Fruit fly (Drosophila melanogaster): ENCODE results near the gene CG6138.

The CG6138 gene

DNA sequence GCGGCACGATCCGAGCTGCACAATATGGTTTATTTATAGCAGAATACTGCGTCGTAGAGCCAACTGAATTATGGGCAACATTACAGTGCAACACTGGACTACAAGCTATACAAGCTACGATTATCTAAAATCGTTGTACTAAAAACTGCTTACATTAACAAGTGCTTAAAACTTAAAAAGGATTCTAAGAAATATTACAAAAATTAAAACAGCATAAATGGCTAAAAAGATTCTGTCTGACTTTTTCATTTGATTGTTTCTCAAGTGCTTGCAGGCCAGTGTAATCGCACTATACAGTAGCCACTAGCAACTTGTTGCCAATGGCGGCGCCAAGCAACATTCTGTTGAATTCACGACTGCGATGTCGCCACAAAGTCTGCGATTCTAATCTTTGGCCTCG, 49.7 kb downstream of the CG6138 start (continued):
- TF ChIP-seq pb (GFP tag; optimal IDR thresholded peaks at IDR 0.05) (peak; percentile 44), Atf-2 (GFP tag; optimal IDR thresholded peaks at IDR 0.05) (peak; percentile 66), tup (GFP tag; optimal IDR thresholded peaks at IDR 0.05) (peak; percentile 15), vnd (GFP tag; IDR thresholded peaks at IDR 0.05; ENCODE audit: partially characterized antibody) (no peak), fd102C (GFP tag; optimal IDR thresholded peaks at IDR 0.05) (no peak), CG2889 (GFP tag; IDR thresholded peaks at IDR 0.05) (peak; percentile 81), TFAM (GFP tag; optimal IDR thresholded peaks at IDR 0.05) (no peak), zf30C (GFP tag; optimal IDR thresholded peaks at IDR 0.05) (no peak), Hr78 (GFP tag; optimal IDR thresholded peaks at IDR 0.05) (no peak), Hsf (GFP tag; optimal IDR thresholded peaks at IDR 0.05) (peak; percentile 75), CG18262 (tag; optimal IDR thresholded peaks at IDR 0.05) (peak; percentile 83), HLHmδ (GFP tag; optimal IDR thresholded peaks at IDR 0.05) (no peak), CG6175 (GFP tag; IDR thresholded peaks at IDR 0.05) (0 out of 3 replicates have a peak, but pooled peaks have one; percentile 25), Mrtf (GFP tag; IDR thresholded peaks at IDR 0.05) (peak; percentile 57; the same call in 2 of the 3 replicates), pan (optimal IDR thresholded peaks at IDR 0.05) (no peak), pan (GFP tag; optimal IDR thresholded peaks at IDR 0.05 in 1 of 2, IDR thresholded peaks at IDR 0.05 in 1 of 2) (peak in 1 of 2 experiments; percentile 90), pho (GFP tag; optimal IDR thresholded peaks at IDR 0.05) (peak; percentile 4), bab2 (GFP tag; optimal IDR thresholded peaks at IDR 0.05) (peak; percentile 60), Hmx (GFP tag; optimal IDR thresholded peaks at IDR 0.05) (no peak), CG17568 (GFP tag; optimal IDR thresholded peaks at IDR 0.05) (peak; percentile 49), CG2120 (GFP tag; optimal IDR thresholded peaks at IDR 0.05) (peak; percentile 43), esg (GFP tag; conservative IDR thresholded peaks at IDR 0.05) (peak; percentile 52), dpn (GFP tag; optimal IDR thresholded peaks at IDR 0.05) (peak; percentile 62 to 77), ase (GFP tag; IDR thresholded peaks at IDR 0.05) (peak; percentile 76; the same call in 1 of the 3 replicates), ash1 (GFP tag; optimal IDR thresholded peaks at IDR 0.05) (no peak), tio (GFP tag; optimal IDR thresholded peaks at IDR 0.05) (peak; percentile 44), ssp (GFP tag; IDR thresholded peaks at IDR 0.05) (peak; percentile 49), CG14014 (GFP tag; IDR thresholded peaks at IDR 0.05) (peak; percentile 46; the same call in 1 of the 2 replicates), CG4404 (GFP tag; IDR thresholded peaks at IDR 0.05) (peak; percentile 54; the same call in 1 of the 2 replicates), Fer3 (tag; optimal IDR thresholded peaks at IDR 0.05) (peak; percentile 59), CG16863 (GFP tag; optimal IDR thresholded peaks at IDR 0.05) (peak; percentile 69), CG11085 (GFP tag; IDR thresholded peaks at IDR 0.05) (peak; percentile 32; the same call in 1 of the 2 replicates), prd (optimal IDR thresholded peaks at IDR 0.05) (no peak), prd (GFP tag; IDR thresholded peaks at IDR 0.05) (peak; percentile 86), grn (GFP tag; optimal IDR thresholded peaks at IDR 0.05) (no peak), Sry-β (GFP tag; optimal IDR thresholded peaks at IDR 0.05) (no peak), ewg (GFP tag; optimal IDR thresholded peaks at IDR 0.05) (peak; percentile 51), hth (optimal IDR thresholded peaks at IDR 0.05) (no peak), CG12071 (GFP tag; optimal IDR thresholded peaks at IDR 0.05) (peak; percentile 47), CG4328 (GFP tag; optimal IDR thresholded peaks at IDR 0.05) (no peak), CG10147 (GFP tag; optimal IDR thresholded peaks at IDR 0.05) (peak; percentile 39), eve (GFP tag; optimal IDR thresholded peaks at IDR 0.05) (peak in 1 of 2 experiments; percentile 88), HLH4C (GFP tag; IDR thresholded peaks at IDR 0.05; ENCODE audit: partially characterized antibody) (no peak), CG1792 (GFP tag; optimal IDR thresholded peaks at IDR 0.05) (peak; percentile 19), Kr (GFP tag; optimal IDR thresholded peaks at IDR 0.05) (no peak), kni (GFP tag; optimal IDR thresholded peaks at IDR 0.05) (no peak), CG7963 (GFP tag; IDR thresholded peaks at IDR 0.05; ENCODE audit: partially characterized antibody) (no peak), oc (tag; optimal IDR thresholded peaks at IDR 0.05) (peak; percentile 71), unc-4 (GFP tag; IDR thresholded peaks at IDR 0.05; ENCODE audit: partially characterized antibody) (no peak), HLH3B (GFP tag; IDR thresholded peaks at IDR 0.05) (peak; percentile 88), CG30431 (GFP tag; optimal IDR thresholded peaks at IDR 0.05) (peak; percentile 34)

Measured in whole organism, embryonic.